Worm (Caenorhabditis elegans): Measurements from ENCODE around the gene fozi-1.
A peak's percentile ranks its signal among the peaks of the same experiment; 100 is the strongest.

The fozi-1 gene

DNA sequence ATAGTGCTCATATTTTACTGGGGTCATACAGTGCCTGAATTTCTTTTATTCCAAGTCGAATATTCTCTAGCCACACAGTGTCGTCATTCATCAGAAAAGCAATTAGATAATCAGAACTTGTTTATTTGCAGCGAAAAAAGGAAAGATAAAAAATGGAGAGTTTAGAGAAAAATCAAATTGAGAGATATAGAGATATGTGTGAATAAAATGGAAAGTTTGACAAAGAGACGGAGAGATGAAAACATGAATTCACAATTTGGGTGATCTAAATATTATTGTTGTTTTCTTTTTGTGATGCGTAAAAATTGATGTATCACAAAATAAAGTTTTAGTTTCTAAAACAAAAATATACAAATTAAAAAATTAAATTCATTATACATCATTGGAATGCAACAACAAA is 19.1 kb downstream of the fozi-1 start:
- TF ChIP-seq sem-4 (tag; optimal IDR thresholded peaks at IDR 0.05) (no peak), blmp-1 (tag; optimal IDR thresholded peaks at IDR 0.05; ENCODE audit: insufficient read depth) (peak; percentile 85), nhr-25 (tag; optimal IDR thresholded peaks at IDR 0.05) (peak; percentile 32)

DNA sequence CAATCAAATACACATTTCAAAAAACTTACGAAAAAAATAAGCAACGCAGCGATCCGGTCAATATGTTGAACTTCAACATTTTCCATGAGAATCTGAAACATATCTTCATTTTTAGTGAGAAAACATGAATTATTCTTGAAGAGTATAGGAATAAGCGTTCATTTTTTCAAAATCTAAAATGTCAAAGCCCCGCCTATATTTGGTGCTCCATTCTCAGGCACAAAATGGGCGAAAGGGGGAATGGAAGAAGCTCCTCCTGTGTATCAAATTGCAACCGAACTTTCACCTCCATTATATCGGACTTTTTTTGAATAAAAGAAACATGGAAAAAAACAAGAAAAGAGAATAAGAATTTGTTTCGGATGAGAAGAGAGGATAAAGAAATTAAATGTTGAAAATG is 25.0 kb downstream of the fozi-1 start, which contains the start of gene srx-45:
Gene srx-45 (minus strand): TSS at position 101 of the 400 bp plus-strand sequence.
- no peak for TF ChIP-seq nhr-237 (tag; optimal IDR thresholded peaks at IDR 0.05)
- TF ChIP-seq mdl-1 (tag; optimal IDR thresholded peaks at IDR 0.05) = no peak
- TF ChIP-seq lin-39 (tag; optimal IDR thresholded peaks at IDR 0.05) = no peak
- TF ChIP-seq sem-4 (tag; optimal IDR thresholded peaks at IDR 0.05) = no peak
- TF ChIP-seq R02D3.7 (tag; optimal IDR thresholded peaks at IDR 0.05) = no peak
- no peak for TF ChIP-seq aly-2 (tag; optimal IDR thresholded peaks at IDR 0.05)
- TF ChIP-seq lin-13 (GFP tag; optimal IDR thresholded peaks at IDR 0.05) = no peak
- no peak for TF ChIP-seq ztf-11 (tag; optimal IDR thresholded peaks at IDR 0.05)
- TF ChIP-seq peb-1 (tag; optimal IDR thresholded peaks at IDR 0.05) = no peak

DNA sequence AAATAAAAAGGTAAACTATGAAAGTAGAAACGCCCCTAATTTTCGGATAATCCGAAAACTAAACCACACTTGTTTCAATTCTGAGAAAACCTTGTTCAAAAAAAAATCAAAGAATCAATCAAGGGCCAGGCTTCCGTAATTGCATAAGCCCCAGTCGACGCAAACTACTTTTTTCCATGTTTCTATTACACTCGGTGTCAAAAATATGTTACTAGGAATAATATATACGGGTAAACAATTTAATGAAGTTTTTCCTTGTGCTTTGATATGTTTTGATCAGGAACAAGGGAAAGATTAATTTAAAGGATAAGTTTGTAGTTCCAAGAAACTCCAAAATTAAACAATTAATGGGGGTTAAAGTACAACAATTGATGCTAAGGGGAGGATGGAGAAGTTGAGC is 28.3 kb downstream of the fozi-1 start:
- TF ChIP-seq C34F6.9 (tag; optimal IDR thresholded peaks at IDR 0.05) (no peak), nhr-21 (tag; optimal IDR thresholded peaks at IDR 0.05) (peak; percentile 50), mdl-1 (tag; optimal IDR thresholded peaks at IDR 0.05) (no peak), egl-27 (tag; optimal IDR thresholded peaks at IDR 0.05) (no peak), ceh-82 (tag; optimal IDR thresholded peaks at IDR 0.05) (no peak), lin-39 (tag; optimal IDR thresholded peaks at IDR 0.05) (no peak), unc-39 (tag; optimal IDR thresholded peaks at IDR 0.05) (no peak), R02D3.7 (tag; optimal IDR thresholded peaks at IDR 0.05) (no peak), lin-11 (tag; optimal IDR thresholded peaks at IDR 0.05) (no peak), lsy-2 (tag; optimal IDR thresholded peaks at IDR 0.05) (peak in 1 of 2 experiments; percentile 1), nhr-237 (tag; optimal IDR thresholded peaks at IDR 0.05) (no peak), dmd-4 (tag; optimal IDR thresholded peaks at IDR 0.05) (peak; percentile 51)

DNA sequence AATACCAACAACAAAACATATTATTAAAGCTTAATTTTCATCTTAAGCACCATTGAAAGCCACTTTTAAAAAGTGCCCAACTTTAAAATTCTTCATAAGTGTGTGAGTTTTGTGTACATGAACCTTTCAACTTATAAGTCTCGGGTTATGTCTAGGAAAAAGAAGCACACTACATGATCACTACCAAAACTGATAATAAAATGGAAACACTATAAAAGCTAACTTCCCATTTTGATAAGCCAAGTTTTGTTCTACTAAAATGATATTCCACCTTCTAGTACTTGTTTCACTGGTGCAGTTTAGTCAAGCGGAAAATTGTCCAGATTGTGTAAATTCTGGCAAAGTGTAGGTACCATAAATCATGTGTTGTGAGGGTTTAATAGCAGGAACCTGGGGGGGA is 32.9 kb downstream of the fozi-1 start, which contains the start of gene C40H1.8:
Gene C40H1.8 (plus strand): TSS at position 242 of the 400 bp plus-strand sequence.
- TF ChIP-seq fos-1 (tag; optimal IDR thresholded peaks at IDR 0.05) (peak; percentile 34), mbf-1 (tag; optimal IDR thresholded peaks at IDR 0.05) (no peak)

DNA sequence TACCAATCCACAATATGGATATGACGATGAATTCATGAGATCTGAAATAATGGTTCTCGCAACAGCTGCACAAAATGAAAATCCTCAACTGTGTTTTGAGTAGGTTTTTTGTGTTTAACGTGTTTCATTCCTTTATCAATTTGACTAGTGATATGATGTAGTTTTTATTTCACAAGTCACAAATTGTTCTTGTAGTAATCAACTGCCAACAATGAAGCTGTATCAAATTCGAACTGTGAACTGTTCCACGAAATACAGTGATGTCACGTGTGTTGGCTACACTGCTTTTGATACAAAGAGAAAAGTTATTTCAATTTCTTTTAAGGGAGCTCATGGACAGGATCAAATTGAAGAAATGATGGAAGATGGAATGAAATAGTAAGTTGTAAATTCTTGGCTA is 33.6 kb downstream of the fozi-1 start:
- TF ChIP-seq ama-1 (optimal IDR thresholded peaks at IDR 0.05) (no peak), F13H6.1 (tag; optimal IDR thresholded peaks at IDR 0.05) (no peak), elt-1 (tag; optimal IDR thresholded peaks at IDR 0.05) (no peak), ztf-4 (tag; optimal IDR thresholded peaks at IDR 0.05) (no peak), lsy-2 (tag; optimal IDR thresholded peaks at IDR 0.05) (no peak), nhr-10 (tag; optimal IDR thresholded peaks at IDR 0.05) (no peak), lin-11 (tag; optimal IDR thresholded peaks at IDR 0.05) (no peak), sma-3 (GFP tag; optimal IDR thresholded peaks at IDR 0.05) (no peak), nhr-237 (tag; optimal IDR thresholded peaks at IDR 0.05) (no peak), sem-4 (tag; optimal IDR thresholded peaks at IDR 0.05) (no peak), elt-3 (tag; optimal IDR thresholded peaks at IDR 0.05) (no peak)

DNA sequence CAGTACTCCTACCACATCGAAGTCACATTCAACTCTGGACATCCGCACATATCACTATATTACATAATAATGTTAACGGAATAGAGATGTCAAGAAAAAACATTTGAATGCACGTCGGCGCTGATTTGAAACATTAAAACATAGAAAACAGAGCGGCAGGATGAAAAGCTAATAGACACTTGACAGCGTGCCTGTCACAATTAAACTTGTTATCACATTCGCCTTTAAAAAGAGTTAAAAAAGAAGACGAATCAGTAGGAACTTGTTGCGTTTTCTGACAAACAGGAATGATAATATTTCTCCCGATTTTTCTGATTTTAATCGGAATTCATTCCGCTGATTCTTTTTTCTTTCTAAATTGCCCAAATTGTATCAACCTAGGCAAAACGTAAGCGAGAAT is 36.0 kb downstream of the fozi-1 start:
- TF ChIP-seq nhr-237 (tag; optimal IDR thresholded peaks at IDR 0.05) (no peak), nhr-12 (tag; optimal IDR thresholded peaks at IDR 0.05) (no peak), nhr-10 (tag; optimal IDR thresholded peaks at IDR 0.05) (no peak), mab-5 (tag; optimal IDR thresholded peaks at IDR 0.05) (no peak), mbf-1 (tag; optimal IDR thresholded peaks at IDR 0.05) (no peak), peb-1 (tag; optimal IDR thresholded peaks at IDR 0.05) (no peak), snpc-4 (tag; optimal IDR thresholded peaks at IDR 0.05) (no peak), unc-39 (tag; optimal IDR thresholded peaks at IDR 0.05) (no peak), crh-2 (tag; optimal IDR thresholded peaks at IDR 0.05) (no peak), lin-13 (GFP tag; optimal IDR thresholded peaks at IDR 0.05) (no peak), aly-2 (tag; optimal IDR thresholded peaks at IDR 0.05) (no peak), skn-1 (tag; optimal IDR thresholded peaks at IDR 0.05) (no peak)

All from whole organism, L2 larva.